Worm (Caenorhabditis elegans): ENCODE measurements around the gene glt-3.

glt-3 gene

ce11 chrIV:10095171-10095570 lies 34.9 kb upstream of the glt-3 start, which contains the start of the genes C04G2.5 and msp-36:
TSS of gene C04G2.5 (minus strand) at chrIV:10095271.
TSS of gene msp-36 (plus strand) at chrIV:10095433.
- no peak for TF ChIP-seq alr-1 (tag; optimal IDR thresholded peaks at IDR 0.05; ENCODE audit: borderline replicate concordance)
- no peak for TF ChIP-seq elt-3 (tag; optimal IDR thresholded peaks at IDR 0.05)
- TF ChIP-seq aha-1 (tag; optimal IDR thresholded peaks at IDR 0.05): no peak
- no peak for TF ChIP-seq nhr-77 (tag; optimal IDR thresholded peaks at IDR 0.05)
- no peak for TF ChIP-seq efl-3 (GFP tag; optimal IDR thresholded peaks at IDR 0.05)
- no peak for TF ChIP-seq nhr-12 (tag; optimal IDR thresholded peaks at IDR 0.05)
- TF ChIP-seq zip-4 (GFP tag; optimal IDR thresholded peaks at IDR 0.05): no peak
- TF ChIP-seq isw-1 (GFP tag; IDR thresholded peaks at IDR 0.05): no peak
- TF ChIP-seq irx-1 (tag; optimal IDR thresholded peaks at IDR 0.05): no peak
- TF ChIP-seq pax-3 (tag; optimal IDR thresholded peaks at IDR 0.05): no peak
- TF ChIP-seq grh-1 (GFP tag; IDR thresholded peaks at IDR 0.05): no peak
- TF ChIP-seq skn-1 (tag; optimal IDR thresholded peaks at IDR 0.05): no peak
- no peak for TF ChIP-seq vab-15 (tag; optimal IDR thresholded peaks at IDR 0.05)
- no peak for TF ChIP-seq efl-1 (optimal IDR thresholded peaks at IDR 0.05)
- TF ChIP-seq efl-1 (GFP tag; optimal IDR thresholded peaks at IDR 0.05 in 1 of 2): no peak

ce11 chrIV:10096881-10097280 lies 33.2 kb upstream of the glt-3 start, which contains the start of gene dis-3:
TSS of gene dis-3 (plus strand) at chrIV:10097202.
- TF ChIP-seq irx-1 (tag; optimal IDR thresholded peaks at IDR 0.05): no peak
- TF ChIP-seq lin-35 (GFP tag; optimal IDR thresholded peaks at IDR 0.05): peak in 1 of 2 experiments; percentile 45
- peak; percentile 22 for TF ChIP-seq blmp-1 (tag; optimal IDR thresholded peaks at IDR 0.05)
- TF ChIP-seq dpl-1 (GFP tag; optimal IDR thresholded peaks at IDR 0.05): peak in 1 of 3 experiments; percentile 26
- TF ChIP-seq nhr-84 (tag; optimal IDR thresholded peaks at IDR 0.05): no peak
- no peak for TF ChIP-seq fkh-10 (GFP tag; optimal IDR thresholded peaks at IDR 0.05)
- no peak for TF ChIP-seq tlp-1 (tag; optimal IDR thresholded peaks at IDR 0.05)
- no peak for TF ChIP-seq pag-3 (tag; optimal IDR thresholded peaks at IDR 0.05; ENCODE audit: borderline replicate concordance, insufficient read depth)
- peak; percentile 1 for TF ChIP-seq rnt-1 (tag; optimal IDR thresholded peaks at IDR 0.05)
- TF ChIP-seq efl-3 (GFP tag; optimal IDR thresholded peaks at IDR 0.05): no peak
- TF ChIP-seq fos-1 (tag; optimal IDR thresholded peaks at IDR 0.05): no peak
- TF ChIP-seq ets-5 (GFP tag; IDR thresholded peaks at IDR 0.05): no peak
- peak; percentile 16 to 36 for TF ChIP-seq efl-1 (optimal IDR thresholded peaks at IDR 0.05)
- peak in 1 of 2 experiments; percentile 57 for TF ChIP-seq efl-1 (GFP tag; optimal IDR thresholded peaks at IDR 0.05 in 1 of 2)
- TF ChIP-seq nhr-12 (tag; optimal IDR thresholded peaks at IDR 0.05): no peak

ce11 chrIV:10110417-10110816 lies 19.6 kb upstream of the glt-3 start, which contains the start of gene egl-38:
TSS of gene egl-38 (minus strand) at chrIV:10110517.
- no peak for TF ChIP-seq ceh-88 (GFP tag; IDR thresholded peaks at IDR 0.05)

- TF ChIP-seq nhr-28 (tag; optimal IDR thresholded peaks at IDR 0.05) (no peak), Y116A8C.19 (tag; optimal IDR thresholded peaks at IDR 0.05; ENCODE audit: borderline replicate concordance) (no peak), ceh-82 (tag; optimal IDR thresholded peaks at IDR 0.05) (no peak)
These were observed 19.2 kb upstream of the glt-3 start for ce11 chrIV:10110870-10111269.

ce11 chrIV:10111441-10111840 lies 18.6 kb upstream of the glt-3 start, which contains the start of gene spch-1:
TSS of gene spch-1 (minus strand) at chrIV:10111541.
- TF ChIP-seq zip-4 (GFP tag; optimal IDR thresholded peaks at IDR 0.05): no peak
- TF ChIP-seq nhr-85 (tag): no peak
- TF ChIP-seq nhr-76 (tag; optimal IDR thresholded peaks at IDR 0.05): no peak
- no peak for TF ChIP-seq elt-2 (tag; optimal IDR thresholded peaks at IDR 0.05)
- TF ChIP-seq nhr-12 (tag; optimal IDR thresholded peaks at IDR 0.05): no peak
- no peak for TF ChIP-seq lin-15B (tag; optimal IDR thresholded peaks at IDR 0.05)
- TF ChIP-seq xbp-1 (tag; optimal IDR thresholded peaks at IDR 0.05): no peak
- no peak for TF ChIP-seq rnt-1 (tag; optimal IDR thresholded peaks at IDR 0.05)
- TF ChIP-seq nhr-47 (tag; optimal IDR thresholded peaks at IDR 0.05): no peak
- no peak for TF ChIP-seq nhr-90 (tag; optimal IDR thresholded peaks at IDR 0.05; ENCODE audit: poor library complexity)
- TF ChIP-seq C16A3.4 (tag; optimal IDR thresholded peaks at IDR 0.05): no peak
- TF ChIP-seq hlh-4 (tag; optimal IDR thresholded peaks at IDR 0.05): no peak
- no peak for TF ChIP-seq sox-4 (tag; optimal IDR thresholded peaks at IDR 0.05)
- no peak for TF ChIP-seq irx-1 (tag; optimal IDR thresholded peaks at IDR 0.05)
- TF ChIP-seq fkh-10 (GFP tag; optimal IDR thresholded peaks at IDR 0.05): no peak
- no peak for TF ChIP-seq nhr-11 (tag; optimal IDR thresholded peaks at IDR 0.05)
- TF ChIP-seq unc-98 (GFP tag; IDR thresholded peaks at IDR 0.05): no peak
- TF ChIP-seq grh-1 (GFP tag; IDR thresholded peaks at IDR 0.05): no peak
- TF ChIP-seq fkh-4 (tag; optimal IDR thresholded peaks at IDR 0.05; ENCODE audit: borderline replicate concordance): no peak
- no peak for TF ChIP-seq snpc-4 (tag; optimal IDR thresholded peaks at IDR 0.05)
